Fruit fly (Drosophila melanogaster) whole organism, embryonic: ENCODE data around the gene slow.
A peak's percentile ranks its signal among the peaks of the same experiment; 100 is the strongest.

Experiments
- B-H2 ChIP-seq: fragments of 200-800 bp; sonication (Bioruptor generic); optimal IDR thresholded peaks from 2 replicates; lab custom pipeline; 2018; ENCODE audit warnings: missing biosample characterization, mild to moderate bottlenecking, missing genetic modification characterization
- CG10274 ChIP-seq: fragments of 200-800 bp; sonication (Bioruptor generic); optimal IDR thresholded peaks from 3 replicates; lab custom pipeline; 2017; ENCODE audit warnings: missing biosample characterization, mild to moderate bottlenecking, missing genetic modification characterization
- CG10431 ChIP-seq: fragments of 200-800 bp; sonication (Bioruptor generic); optimal IDR thresholded peaks from 3 replicates; lab custom pipeline; 2018; ENCODE audit warnings: missing biosample characterization, mild to moderate bottlenecking, missing genetic modification characterization
- CG11398 ChIP-seq: fragments of 200-800 bp; sonication (Bioruptor generic); optimal IDR thresholded peaks from 2 replicates; lab custom pipeline; 2016; ENCODE audit warnings: missing biosample characterization, missing genetic modification characterization
- CG12155 ChIP-seq: fragments of 200-800 bp; sonication (Bioruptor generic); optimal IDR thresholded peaks from 3 replicates; lab custom pipeline; 2016; ENCODE audit warnings: missing biosample characterization, missing genetic modification characterization
- CG12219 ChIP-seq: fragments of 200-800 bp; sonication (Bioruptor generic); optimal IDR thresholded peaks from 3 replicates; lab custom pipeline; 2018; ENCODE audit warnings: missing biosample characterization, mild to moderate bottlenecking, missing genetic modification characterization
- CG13894 ChIP-seq: fragments of 200-800 bp; sonication (Bioruptor generic); optimal IDR thresholded peaks from 3 replicates; lab custom pipeline; 2018; ENCODE audit warnings: missing biosample characterization, mild to moderate bottlenecking, missing genetic modification characterization, moderate library complexity
- CG17359 ChIP-seq: fragments of 200-800 bp; sonication (Bioruptor generic); optimal IDR thresholded peaks from 3 replicates; lab custom pipeline; 2018; ENCODE audit warnings: missing biosample characterization, mild to moderate bottlenecking, missing genetic modification characterization, moderate library complexity
- CG18764 ChIP-seq: fragments of 200-800 bp; sonication (Bioruptor generic); optimal IDR thresholded peaks from 3 replicates; lab custom pipeline; 2016; ENCODE audit warnings: missing biosample characterization, missing genetic modification characterization
- CG2116 ChIP-seq: fragments of 200-800 bp; sonication (Bioruptor generic); optimal IDR thresholded peaks from 3 replicates; lab custom pipeline; 2018; ENCODE audit warnings: missing biosample characterization, mild to moderate bottlenecking, missing genetic modification characterization
- CG2875 ChIP-seq: fragments of 200-800 bp; sonication (Bioruptor generic); optimal IDR thresholded peaks from 2 replicates; lab custom pipeline; 2017; ENCODE audit warnings: missing biosample characterization, mild to moderate bottlenecking, missing genetic modification characterization, missing genetic modification reagents
- CG30403 ChIP-seq: fragments of 200-800 bp; sonication (Bioruptor generic); optimal IDR thresholded peaks from 3 replicates; lab custom pipeline; 2016; ENCODE audit warnings: missing biosample characterization, missing genetic modification characterization
- CG31441 ChIP-seq: fragments of 200-800 bp; sonication (Bioruptor generic); IDR thresholded peaks from 2 replicates; pipeline ENCODE4 v1.3.6; 2022; ENCODE audit warnings: missing biosample characterization, missing genetic modification characterization
- CG3838 ChIP-seq: fragments of 200-800 bp; sonication (Bioruptor generic); optimal IDR thresholded peaks from 3 replicates; lab custom pipeline; 2016; ENCODE audit warnings: missing biosample characterization, missing genetic modification characterization
- CG7839 ChIP-seq: fragments of 200-800 bp; sonication (Bioruptor generic); optimal IDR thresholded peaks from 3 replicates; lab custom pipeline; 2018; ENCODE audit warnings: missing biosample characterization, mild to moderate bottlenecking, missing genetic modification characterization, moderate library complexity
- CG7963 ChIP-seq: fragments of 200-800 bp; sonication (Bioruptor generic); IDR thresholded peaks from 3 replicates; pipeline ENCODE4 v1.3.6; 2022; ENCODE audit warnings: missing biosample characterization, missing genetic modification characterization; ENCODE audit not compliant: partially characterized antibody
- CHES-1-like ChIP-seq: fragments of 200-800 bp; sonication (Bioruptor generic); optimal IDR thresholded peaks from 2 replicates; lab custom pipeline; 2016; ENCODE audit warnings: missing biosample characterization, missing genetic modification characterization
- CoRest ChIP-seq: fragments of 200-800 bp; sonication (Bioruptor generic); optimal IDR thresholded peaks from 3 replicates; lab custom pipeline; 2018; ENCODE audit warnings: missing biosample characterization, mild to moderate bottlenecking, missing genetic modification characterization, moderate library complexity
- Dip3 ChIP-seq: fragments of 200-800 bp; sonication (Bioruptor generic); optimal IDR thresholded peaks from 3 replicates; lab custom pipeline; 2016; ENCODE audit warnings: missing biosample characterization, missing genetic modification characterization
- Doc2 ChIP-seq: fragments of 200-800 bp; sonication (Bioruptor generic); IDR thresholded peaks from 2 replicates; pipeline ENCODE4 v1.3.6; 2022; ENCODE audit warnings: missing biosample characterization, missing genetic modification characterization
- Doc3 ChIP-seq: fragments of 200-800 bp; sonication (Bioruptor generic); IDR thresholded peaks from 3 replicates; pipeline ENCODE4 v1.3.6; 2022; ENCODE audit warnings: missing biosample characterization, missing genetic modification characterization; ENCODE audit not compliant: partially characterized antibody
- Ets65A ChIP-seq: fragments of 200-800 bp; sonication (Bioruptor generic); peaks from one replicate; lab custom pipeline; 2016; ENCODE audit warnings: missing biosample characterization, missing genetic modification characterization
- Hr39 ChIP-seq: fragments of >200 bp; optimal IDR thresholded peaks from 2 replicates; lab custom pipeline; 2017
- Hr78 ChIP-seq, 2 experiments: fragments of 200-800 bp in 1 of 2; fragments of >200 bp in 1 of 2; sonication (Bioruptor generic) in 1 of 2; optimal IDR thresholded peaks; 2 replicates each; lab custom pipeline; 2017 to 2019; ENCODE audit warnings: missing biosample characterization in 2 of 2, missing genetic modification characterization in 2 of 2, mild to moderate bottlenecking in 1 of 2, moderate library complexity in 1 of 2
- NC2α ChIP-seq: fragments of 200-800 bp; sonication (Bioruptor generic); optimal IDR thresholded peaks from 2 replicates; lab custom pipeline; 2016; ENCODE audit warnings: missing biosample characterization, missing genetic modification characterization
- Nf-YC ChIP-seq: fragments of 200-800 bp; optimal IDR thresholded peaks from 3 replicates; lab custom pipeline; 2019; ENCODE audit warnings: missing biosample characterization, mild to moderate bottlenecking, missing genetic modification characterization, moderate library complexity
- Opbp ChIP-seq: fragments of 200-800 bp; sonication (Bioruptor generic); IDR thresholded peaks from 3 replicates; pipeline ENCODE4 v1.3.6; 2022; ENCODE audit warnings: missing biosample characterization, missing genetic modification characterization; ENCODE audit not compliant: partially characterized antibody
- Pdp1 ChIP-seq, 2 experiments: fragments of 200-800 bp; sonication (Bioruptor generic); optimal IDR thresholded peaks; 3 replicates each; lab custom pipeline; 2016; ENCODE audit warnings: missing biosample characterization in 2 of 2, missing genetic modification characterization in 2 of 2, mild to moderate bottlenecking in 1 of 2, moderate library complexity in 1 of 2
- Rfx ChIP-seq: fragments of 200-800 bp; sonication (Bioruptor generic); IDR thresholded peaks from 2 replicates; pipeline ENCODE4 v1.3.6; 2022; ENCODE audit warnings: missing biosample characterization, missing genetic modification characterization
- Rx ChIP-seq: fragments of 200-800 bp; sonication (Bioruptor generic); IDR thresholded peaks from 2 replicates; pipeline ENCODE4 v1.3.6; 2022; ENCODE audit warnings: missing biosample characterization, missing genetic modification characterization
- Sox100B ChIP-seq: fragments of 200-800 bp; sonication (Bioruptor generic); optimal IDR thresholded peaks from 3 replicates; lab custom pipeline; 2018; ENCODE audit warnings: missing biosample characterization, mild to moderate bottlenecking, missing genetic modification characterization
- Xrp1 ChIP-seq: fragments of 200-800 bp; sonication (Bioruptor generic); IDR thresholded peaks from 2 replicates; pipeline ENCODE4 v1.3.6; 2022; ENCODE audit warnings: missing biosample characterization, missing genetic modification characterization
- aop ChIP-seq: fragments of 200-800 bp; sonication (Bioruptor generic); IDR thresholded peaks from 2 replicates; pipeline ENCODE4 v1.3.6; 2022; ENCODE audit warnings: missing biosample characterization, missing genetic modification characterization
- btn ChIP-seq: fragments of 200-800 bp; sonication (Bioruptor generic); optimal IDR thresholded peaks from 2 replicates; lab custom pipeline; 2016; ENCODE audit warnings: missing biosample characterization, missing genetic modification characterization
- cato ChIP-seq: fragments of 200-800 bp; sonication (Bioruptor generic); optimal IDR thresholded peaks from 2 replicates; lab custom pipeline; 2016; ENCODE audit warnings: missing biosample characterization, missing genetic modification characterization, borderline replicate concordance
- chif ChIP-seq, 2 experiments: fragments of 200-800 bp; sonication (Bioruptor generic); optimal IDR thresholded peaks; 3 replicates each; lab custom pipeline; 2016; ENCODE audit warnings: missing biosample characterization in 2 of 2, missing genetic modification characterization in 2 of 2
- da ChIP-seq: fragments of 200-800 bp; sonication (Bioruptor generic); optimal IDR thresholded peaks from 2 replicates; lab custom pipeline; 2016; ENCODE audit warnings: missing biosample characterization, missing genetic modification characterization
- eyg ChIP-seq: fragments of 200-800 bp; sonication (Bioruptor generic); optimal IDR thresholded peaks from 3 replicates; lab custom pipeline; 2016; ENCODE audit warnings: missing biosample characterization, missing genetic modification characterization
- h ChIP-seq: fragments of >200 bp; optimal IDR thresholded peaks from 2 replicates; lab custom pipeline; 2017
- kay ChIP-seq: fragments of 200-800 bp; sonication (Bioruptor generic); optimal IDR thresholded peaks from 2 replicates; lab custom pipeline; 2016; ENCODE audit warnings: missing biosample characterization, missing genetic modification characterization
- kni ChIP-seq: fragments of 200-800 bp; sonication (Bioruptor generic); optimal IDR thresholded peaks from 3 replicates; lab custom pipeline; 2017; ENCODE audit warnings: mild to moderate bottlenecking, missing biosample characterization, missing genetic modification reagents, missing genetic modification characterization
- mam ChIP-seq: fragments of 200-800 bp; sonication (Bioruptor generic); optimal IDR thresholded peaks from 3 replicates; lab custom pipeline; 2016; ENCODE audit warnings: missing biosample characterization, missing genetic modification characterization
- mirr ChIP-seq: fragments of 200-800 bp; sonication (Bioruptor generic); optimal IDR thresholded peaks from 3 replicates; lab custom pipeline; 2018; ENCODE audit warnings: missing biosample characterization, mild to moderate bottlenecking, missing genetic modification characterization
- pfk ChIP-seq: fragments of 200-800 bp; sonication (Bioruptor generic); optimal IDR thresholded peaks from 2 replicates; lab custom pipeline; 2018; ENCODE audit warnings: missing biosample characterization, mild to moderate bottlenecking, missing genetic modification characterization, moderate library complexity
- sim ChIP-seq: fragments of 200-800 bp; sonication (Bioruptor generic); IDR thresholded peaks from 2 replicates; pipeline ENCODE4 v1.3.6; 2022; ENCODE audit warnings: missing biosample characterization, missing genetic modification characterization
- slbo ChIP-seq: fragments of 200-800 bp; sonication (Bioruptor generic); IDR thresholded peaks from 2 replicates; pipeline ENCODE4 v1.3.6; 2022; ENCODE audit warnings: missing biosample characterization, missing genetic modification characterization
- tap ChIP-seq: fragments of 200-800 bp; optimal IDR thresholded peaks from 3 replicates; lab custom pipeline; 2019; ENCODE audit warnings: missing biosample characterization, mild to moderate bottlenecking, missing genetic modification characterization, moderate library complexity
- trem ChIP-seq: fragments of 200-800 bp; optimal IDR thresholded peaks from 3 replicates; lab custom pipeline; 2019; ENCODE audit warnings: missing biosample characterization, mild to moderate bottlenecking, missing genetic modification characterization, moderate library complexity
- wor ChIP-seq: fragments of 200-800 bp; sonication (Bioruptor generic); IDR thresholded peaks from 2 replicates; pipeline ENCODE4 v1.3.6; 2022; ENCODE audit warnings: missing biosample characterization, missing genetic modification characterization
- zf30C ChIP-seq: fragments of 200-800 bp; sonication (Bioruptor generic); optimal IDR thresholded peaks from 3 replicates; lab custom pipeline; 2018; ENCODE audit warnings: missing biosample characterization, mild to moderate bottlenecking, missing genetic modification characterization

Gene slow

DNA sequence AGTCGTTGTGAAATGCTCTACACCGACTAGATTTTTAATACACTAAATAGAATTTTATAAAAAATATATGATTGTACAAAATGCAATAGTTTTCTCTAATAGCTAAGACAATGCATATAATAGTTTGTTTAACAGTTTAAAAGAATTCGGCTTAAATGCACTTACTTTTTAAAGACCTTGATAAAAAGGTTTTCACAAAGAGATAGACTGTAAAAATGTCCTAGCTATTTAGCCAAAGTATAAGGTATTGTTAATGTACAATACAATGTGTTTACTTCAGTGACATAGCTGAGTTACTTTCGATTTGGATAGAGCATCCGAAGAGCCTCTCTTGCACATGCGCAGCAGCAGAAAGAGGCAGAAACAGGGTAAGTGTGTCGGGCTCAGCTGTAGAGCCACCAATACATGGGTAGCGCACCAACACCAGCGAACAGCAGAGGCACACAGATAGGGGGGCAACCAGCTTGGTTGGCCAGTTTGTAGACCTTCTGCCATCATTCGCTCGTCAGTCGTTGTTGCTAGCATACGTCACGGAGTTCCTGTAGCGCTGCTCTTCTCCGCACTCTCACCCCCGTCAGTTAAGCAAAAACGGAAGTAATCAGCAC lies 22.5 kb downstream of the slow start, which contains the start of gene TP53INP (continued):
- peak; percentile 30 for TF ChIP-seq CG3838 (GFP tag; lab: Kevin White, UChicago)
- TF ChIP-seq Dip3 (GFP tag; lab: Kevin White, UChicago), result peak; percentile 48
- peak; percentile 48 for TF ChIP-seq btn (GFP tag; lab: Kevin White, UChicago)
- TF ChIP-seq CG2116 (GFP tag; lab: Kevin White, UChicago), result peak; percentile 60
- TF ChIP-seq h (lab: Kevin White, UChicago), result no peak
- peak; percentile 36 for TF ChIP-seq NC2α (GFP tag; lab: Kevin White, UChicago)
- TF ChIP-seq eyg, result peak; percentile 62
- TF ChIP-seq sim, result 0 out of 2 replicates have a peak, but pooled peaks have one; percentile 20
- TF ChIP-seq CG10274 (GFP tag; lab: Kevin White, UChicago), result peak; percentile 64
- peak; percentile 95 for TF ChIP-seq CoRest (tag; lab: Kevin White, UChicago)
- TF ChIP-seq Opbp (GFP tag; lab: Robert Waterston, UW), result peak; percentile 58; the same call in 1 of the 3 replicates
- TF ChIP-seq aop (GFP tag; lab: Robert Waterston, UW), result 0 out of 2 replicates have a peak, but pooled peaks have one; percentile 5
- peak; percentile 85 for TF ChIP-seq Nf-YC (tag; lab: Kevin White, UChicago)
- TF ChIP-seq CG31441 (GFP tag; lab: Robert Waterston, UW), result peak; percentile 86
- TF ChIP-seq CG18764 (GFP tag; lab: Kevin White, UChicago), result peak; percentile 74
- peak; percentile 65 for TF ChIP-seq wor (GFP tag; lab: Robert Waterston, UW)
- TF ChIP-seq zf30C (GFP tag; lab: Kevin White, UChicago), result no peak
- TF ChIP-seq CG13894, result peak; percentile 64
- TF ChIP-seq Doc2 (GFP tag; lab: Robert Waterston, UW), result no peak
- peak; percentile 47 for TF ChIP-seq CG11398
- peak; percentile 84 for TF ChIP-seq Xrp1 (GFP tag; lab: Robert Waterston, UW)
- no peak for TF ChIP-seq pfk (GFP tag; lab: Kevin White, UChicago)
- no peak for TF ChIP-seq Doc3
- TF ChIP-seq CG2875 (GFP tag; lab: Kevin White, UChicago), result peak; percentile 80
- TF ChIP-seq CG17359 (tag; lab: Kevin White, UChicago), result peak; percentile 76
- TF ChIP-seq B-H2, result peak; percentile 55
- peak; percentile 76 for TF ChIP-seq slbo (GFP tag; lab: Robert Waterston, UW)
- TF ChIP-seq mam (GFP tag; lab: Kevin White, UChicago), result peak; percentile 50
- peak; percentile 93 for TF ChIP-seq CG30403 (GFP tag; lab: Kevin White, UChicago)
- peak; percentile 68 for TF ChIP-seq tap
- TF ChIP-seq CG7963 (GFP tag; lab: Robert Waterston, UW), result no peak
- peak; percentile 65 for TF ChIP-seq cato (GFP tag; lab: Kevin White, UChicago)
- peak; percentile 12 for TF ChIP-seq mirr
- peak; percentile 72 for TF ChIP-seq trem
- peak; percentile 46 for TF ChIP-seq da (GFP tag; lab: Kevin White, UChicago)
- TF ChIP-seq Rfx (GFP tag; lab: Robert Waterston, UW), result peak; percentile 64
- peak; percentile 93 for TF ChIP-seq Sox100B (GFP tag; lab: Kevin White, UChicago)
- peak in 1 of 2 experiments; percentile 68 for TF ChIP-seq Hr78 (GFP tag; optimal IDR thresholded peaks at IDR 0.05; lab: Kevin White, UChicago)
- TF ChIP-seq CG7839 (tag; lab: Kevin White, UChicago), result peak; percentile 93
- TF ChIP-seq Rx (GFP tag; lab: Robert Waterston, UW), result peak; percentile 53
- TF ChIP-seq Hr39 (lab: Kevin White, UChicago), result no peak
- peak; percentile 83 for TF ChIP-seq CG12219 (GFP tag; lab: Kevin White, UChicago)
- peak; percentile 91 for TF ChIP-seq Ets65A (GFP tag; lab: Kevin White, UChicago)
- TF ChIP-seq kay, result peak; percentile 72
- TF ChIP-seq CG12155, result peak; percentile 78
- TF ChIP-seq kni (GFP tag; lab: Kevin White, UChicago), result peak; percentile 67
- TF ChIP-seq Pdp1 (GFP tag; optimal IDR thresholded peaks at IDR 0.05; lab: Kevin White, UChicago), result peak; percentile 69 to 80
- TF ChIP-seq CG10431 (GFP tag; lab: Kevin White, UChicago), result peak; percentile 65
- peak; percentile 64 to 77 for TF ChIP-seq chif (GFP tag; optimal IDR thresholded peaks at IDR 0.05; lab: Kevin White, UChicago)
- TF ChIP-seq CHES-1-like (GFP tag; lab: Kevin White, UChicago), result peak; percentile 27
